Worm (Caenorhabditis elegans): ENCODE measurements around the gene rgs-1.

ce11 chrIII:9988352-9988751 is 28.0 kb downstream of the rgs-1 start, which contains the start of gene C05B5.1:
- TF ChIP-seq elt-1 (tag; optimal IDR thresholded peaks at IDR 0.05; ENCODE audit: borderline replicate concordance, insufficient read depth) (no peak), pha-4 (tag; optimal IDR thresholded peaks at IDR 0.05) (no peak), nhr-237 (tag; optimal IDR thresholded peaks at IDR 0.05) (no peak)
